Worm (Caenorhabditis elegans) whole organism, L4 larva: Measurements from ENCODE around the gene C33C12.4.
A peak's percentile ranks its signal among the peaks of the same experiment; 100 is the strongest.

Experiments used
- D1046.2 ChIP-seq: fragments of 200-800 bp; sonication (Bioruptor generic); IDR thresholded peaks from 2 replicates; pipeline ENCODE4 v1.3.6; 2022; ENCODE audit warnings: missing genetic modification characterization, missing compliant biosample characterization
- F37D6.2 ChIP-seq: sonication (generic microtip); optimal IDR thresholded peaks from 2 replicates; lab custom pipeline; 2016; ENCODE audit warnings: mild to moderate bottlenecking, missing genetic modification characterization, missing compliant biosample characterization
- F44E2.7 ChIP-seq: fragments of 200-800 bp; sonication (Bioruptor generic); IDR thresholded peaks from 2 replicates; pipeline ENCODE4 v2.1.2; 2022; ENCODE audit warnings: missing genetic modification characterization, missing compliant biosample characterization
- R02D3.7 ChIP-seq: fragments of 150-350 bp; sonication (generic microtip); optimal IDR thresholded peaks from 3 replicates; lab custom pipeline; 2014; ENCODE audit warnings: missing biosample characterization, missing genetic modification characterization
- T26A8.4 ChIP-seq: fragments of 200-800 bp; sonication (Bioruptor generic); IDR thresholded peaks from 2 replicates; pipeline ENCODE4 v1.3.6; 2022; ENCODE audit warnings: missing genetic modification characterization, missing compliant biosample characterization
- Y105C5A.15 ChIP-seq: fragments of 200-800 bp; sonication (Bioruptor generic); IDR thresholded peaks from 2 replicates; pipeline ENCODE4 v1.3.6; 2022; ENCODE audit warnings: missing genetic modification characterization, missing compliant biosample characterization
- ceh-20 ChIP-seq: fragments of 200-800 bp; sonication (Bioruptor generic); IDR thresholded peaks from 2 replicates; pipeline ENCODE4 v1.3.6; 2022; ENCODE audit warnings: missing genetic modification reagents, missing genetic modification characterization, missing compliant biosample characterization
- ceh-32 ChIP-seq: sonication (generic microtip); optimal IDR thresholded peaks from 2 replicates; lab custom pipeline; 2016; ENCODE audit warnings: mild to moderate bottlenecking, missing genetic modification characterization, missing compliant biosample characterization; ENCODE audit not compliant: poor library complexity
- cey-2 ChIP-seq: sonication (generic microtip); optimal IDR thresholded peaks from 3 replicates; lab custom pipeline; 2017; ENCODE audit warnings: missing genetic modification characterization, mild to moderate bottlenecking, missing compliant biosample characterization, antibody characterized with exemption, borderline replicate concordance; ENCODE audit not compliant: insufficient read depth
- ctbp-1 ChIP-seq: fragments of 200-800 bp; sonication (Bioruptor generic); IDR thresholded peaks from 2 replicates; pipeline ENCODE4 v1.3.6; 2022; ENCODE audit warnings: missing genetic modification reagents, missing genetic modification characterization, missing compliant biosample characterization
- daf-12 ChIP-seq: fragments of 150-350 bp; optimal IDR thresholded peaks from 2 replicates; lab custom pipeline; 2014; ENCODE audit warnings: missing biosample characterization, missing genetic modification reagents, missing genetic modification characterization
- daf-8 ChIP-seq: fragments of 200-800 bp; sonication (Bioruptor generic); IDR thresholded peaks from 2 replicates; pipeline ENCODE4 v1.3.6; 2022; ENCODE audit warnings: missing genetic modification characterization, missing compliant biosample characterization
- dmd-6 ChIP-seq: fragments of 200-800 bp; sonication (Bioruptor generic); IDR thresholded peaks from 2 replicates; pipeline ENCODE4 v1.3.6; 2022; ENCODE audit warnings: missing genetic modification reagents, missing genetic modification characterization, missing compliant biosample characterization
- dve-1 ChIP-seq: sonication (generic microtip); optimal IDR thresholded peaks from 2 replicates; lab custom pipeline; 2017; ENCODE audit warnings: antibody characterized with exemption, mild to moderate bottlenecking, missing genetic modification characterization, missing compliant biosample characterization; ENCODE audit not compliant: insufficient read depth
- egl-27 ChIP-seq: sonication (generic microtip); optimal IDR thresholded peaks from 3 replicates; lab custom pipeline; 2017; ENCODE audit warnings: missing biosample characterization, missing genetic modification reagents, missing genetic modification characterization
- egl-43 ChIP-seq: fragments of 200-800 bp; sonication (Bioruptor generic); IDR thresholded peaks from 2 replicates; pipeline ENCODE4 v1.3.6; 2022; ENCODE audit warnings: missing genetic modification reagents, missing genetic modification characterization, missing compliant biosample characterization
- fkh-10 ChIP-seq: fragments of 150-350 bp; optimal IDR thresholded peaks from 2 replicates; lab custom pipeline; 2014; ENCODE audit warnings: missing biosample characterization, missing genetic modification reagents, missing genetic modification characterization
- hlh-30 ChIP-seq: sonication (generic microtip); optimal IDR thresholded peaks from 2 replicates; lab custom pipeline; 2017; ENCODE audit warnings: antibody characterized with exemption, mild to moderate bottlenecking, missing genetic modification characterization, missing compliant biosample characterization; ENCODE audit not compliant: insufficient read depth
- jun-1 ChIP-seq: fragments of 150-350 bp; optimal IDR thresholded peaks from 2 replicates; lab custom pipeline; 2014; ENCODE audit warnings: missing biosample characterization, missing genetic modification reagents, missing genetic modification characterization
- lim-7 ChIP-seq: fragments of 200-800 bp; sonication (Bioruptor generic); IDR thresholded peaks from 2 replicates; pipeline ENCODE4 v1.3.6; 2022; ENCODE audit warnings: missing genetic modification characterization, missing compliant biosample characterization
- lin-29 ChIP-seq: fragments of 200-800 bp; sonication (Bioruptor generic); IDR thresholded peaks from 2 replicates; pipeline ENCODE4 v1.3.6; 2022; ENCODE audit warnings: missing genetic modification reagents, missing genetic modification characterization, missing compliant biosample characterization
- lin-39 ChIP-seq: fragments of 150-350 bp; optimal IDR thresholded peaks from 2 replicates; lab custom pipeline; 2014; ENCODE audit warnings: missing biosample characterization, missing genetic modification reagents, missing genetic modification characterization
- lir-3 ChIP-seq: sonication (generic microtip); optimal IDR thresholded peaks from 2 replicates; lab custom pipeline; 2016; ENCODE audit warnings: mild to moderate bottlenecking, missing genetic modification characterization, missing compliant biosample characterization
- madf-9 ChIP-seq: fragments of 200-800 bp; sonication (Bioruptor generic); conservative IDR thresholded peaks from 2 replicates; pipeline ENCODE4 v1.3.6; 2022; ENCODE audit warnings: missing genetic modification reagents, missing genetic modification characterization, missing compliant biosample characterization
- mep-1 ChIP-seq: fragments of 150-350 bp; sonication (generic microtip); optimal IDR thresholded peaks from 3 replicates; lab custom pipeline; 2014; ENCODE audit warnings: missing biosample characterization, missing genetic modification characterization
- mes-2 ChIP-seq: sonication (generic microtip); optimal IDR thresholded peaks from 2 replicates; lab custom pipeline; 2016; ENCODE audit warnings: missing genotype, mild to moderate bottlenecking, missing genetic modification characterization, missing compliant biosample characterization; ENCODE audit not compliant: poor library complexity, severe bottlenecking
- nhr-25 ChIP-seq: sonication (generic microtip); optimal IDR thresholded peaks from 2 replicates; lab custom pipeline; 2017; ENCODE audit warnings: missing genetic modification characterization, mild to moderate bottlenecking, missing compliant biosample characterization, antibody characterized with exemption, moderate library complexity, borderline replicate concordance; ENCODE audit not compliant: insufficient read depth
- nhr-28 ChIP-seq: fragments of 150-350 bp; optimal IDR thresholded peaks from 2 replicates; lab custom pipeline; 2014; ENCODE audit warnings: missing biosample characterization, missing genetic modification characterization
- pha-4 ChIP-seq, 2 experiments: fragments of 150-350 bp in 1 of 2; fragments of 200-800 bp in 1 of 2; sonication (Bioruptor generic) in 1 of 2; IDR thresholded peaks in 1 of 2; optimal IDR thresholded peaks in 1 of 2; 2 replicates each; pipeline versions ENCODE4 v1.3.6 to Lab custom; 2014 to 2022; ENCODE audit warnings: missing genetic modification characterization in 2 of 2, missing genetic modification reagents in 2 of 2, missing biosample characterization in 1 of 2, missing compliant biosample characterization in 1 of 2
- php-3 ChIP-seq: fragments of 200-800 bp; sonication (Bioruptor generic); IDR thresholded peaks from 2 replicates; pipeline ENCODE4 v1.3.6; 2022; ENCODE audit warnings: missing genetic modification reagents, missing genetic modification characterization, missing compliant biosample characterization
- pqm-1 ChIP-seq: sonication (generic microtip); optimal IDR thresholded peaks from 2 replicates; lab custom pipeline; 2017; ENCODE audit warnings: missing biosample characterization, missing genetic modification characterization
- saeg-2 ChIP-seq: fragments of 200-800 bp; sonication (Bioruptor generic); IDR thresholded peaks from 2 replicates; pipeline ENCODE4 v1.3.6; 2022; ENCODE audit warnings: missing genetic modification reagents, missing genetic modification characterization, missing compliant biosample characterization
- sdz-12 ChIP-seq: fragments of 200-800 bp; sonication (Bioruptor generic); optimal IDR thresholded peaks from 2 replicates; lab custom pipeline; 2018; ENCODE audit warnings: mild to moderate bottlenecking, missing genetic modification characterization, missing compliant biosample characterization
- skn-1 ChIP-seq: fragments of 150-350 bp; optimal IDR thresholded peaks from 2 replicates; lab custom pipeline; 2014; ENCODE audit warnings: missing biosample characterization, missing genetic modification characterization
- spr-1 ChIP-seq: sonication (generic microtip); optimal IDR thresholded peaks from 2 replicates; lab custom pipeline; 2016; ENCODE audit warnings: mild to moderate bottlenecking, missing genetic modification characterization, missing compliant biosample characterization
- spr-3 ChIP-seq: fragments of 200-800 bp; sonication (Bioruptor generic); optimal IDR thresholded peaks from 2 replicates; lab custom pipeline; 2018; ENCODE audit warnings: mild to moderate bottlenecking, missing genetic modification characterization, missing compliant biosample characterization
- tra-1 ChIP-seq: fragments of 200-800 bp; sonication (Bioruptor generic); IDR thresholded peaks from 2 replicates; pipeline ENCODE4 v1.3.6; 2022; ENCODE audit warnings: missing genetic modification reagents, missing genetic modification characterization, missing compliant biosample characterization
- vab-7 ChIP-seq: fragments of 200-800 bp; sonication (Bioruptor generic); IDR thresholded peaks from 2 replicates; pipeline ENCODE4 v1.3.6; 2022; ENCODE audit warnings: missing genetic modification reagents, missing genetic modification characterization, missing compliant biosample characterization
- zag-1 ChIP-seq: fragments of 150-350 bp; optimal IDR thresholded peaks from 2 replicates; lab custom pipeline; 2014; ENCODE audit warnings: missing biosample characterization, missing genetic modification characterization
- zip-2 ChIP-seq: fragments of 150-350 bp; optimal IDR thresholded peaks from 2 replicates; lab custom pipeline; 2014; ENCODE audit warnings: missing biosample characterization, missing genetic modification characterization

C33C12.4 gene

ce11 chrII:2137235-2137634 is 29.0 kb downstream of the C33C12.4 start, which contains the start of gene C40A11.4:
Gene C40A11.4, plus strand, starts transcription at chrII:2137422.
- TF ChIP-seq nhr-28: no peak
- no peak for TF ChIP-seq nhr-25 (tag; lab: Kevin White, UChicago)
- no peak for TF ChIP-seq mep-1 (tag; lab: Kevin White, UChicago)
- TF ChIP-seq D1046.2: no peak
- no peak for TF ChIP-seq spr-3 (GFP tag; lab: Kevin White, UChicago)
- TF ChIP-seq F44E2.7 (GFP tag; lab: Robert Waterston, UW): no peak
- TF ChIP-seq saeg-2: no peak
- no peak for TF ChIP-seq R02D3.7 (tag; lab: Kevin White, UChicago)
- no peak for TF ChIP-seq ceh-32
- TF ChIP-seq F37D6.2 (tag; lab: Kevin White, UChicago): no peak
- no peak for TF ChIP-seq lir-3 (tag; lab: Kevin White, UChicago)
- no peak for TF ChIP-seq pha-4 (GFP tag; IDR thresholded peaks at IDR 0.05; lab: Robert Waterston, UW)
- no peak for TF ChIP-seq pha-4 (tag; optimal IDR thresholded peaks at IDR 0.05; lab: Kevin White, UChicago)
- TF ChIP-seq skn-1 (tag; lab: Kevin White, UChicago): no peak
- TF ChIP-seq lim-7 (GFP tag; lab: Robert Waterston, UW): no peak
- TF ChIP-seq lin-39: no peak
- TF ChIP-seq vab-7 (GFP tag; lab: Robert Waterston, UW): no peak
- TF ChIP-seq Y105C5A.15: no peak
- TF ChIP-seq T26A8.4 (GFP tag; lab: Robert Waterston, UW): no peak

- TF ChIP-seq spr-1: no peak
- TF ChIP-seq R02D3.7 (tag; lab: Kevin White, UChicago): no peak
- TF ChIP-seq nhr-28: no peak
- TF ChIP-seq daf-12 (tag; lab: Kevin White, UChicago): no peak
- no peak for TF ChIP-seq hlh-30 (tag; lab: Kevin White, UChicago)
- TF ChIP-seq fkh-10 (GFP tag; lab: Kevin White, UChicago): no peak
- TF ChIP-seq jun-1: no peak
- no peak for TF ChIP-seq madf-9
- TF ChIP-seq sdz-12 (GFP tag; lab: Kevin White, UChicago): no peak
- no peak for TF ChIP-seq mes-2 (tag; lab: Kevin White, UChicago)
- no peak for TF ChIP-seq ctbp-1 (GFP tag; lab: Robert Waterston, UW)
- no peak for TF ChIP-seq egl-43 (GFP tag; lab: Robert Waterston, UW)
- no peak for TF ChIP-seq zip-2 (tag; lab: Kevin White, UChicago)
These were observed 30.7 kb downstream of the C33C12.4 start, which contains the start of gene hpo-7 for ce11 chrII:2135604-2136003. Gene hpo-7, minus strand, starts transcription at chrII:2135704.

- TF ChIP-seq lin-29 (GFP tag; lab: Robert Waterston, UW): no peak
- no peak for TF ChIP-seq egl-27 (tag; lab: Kevin White, UChicago)
- no peak for TF ChIP-seq dve-1 (tag; lab: Kevin White, UChicago)
- no peak for TF ChIP-seq fkh-10 (GFP tag; lab: Kevin White, UChicago)
- TF ChIP-seq zag-1 (tag; lab: Kevin White, UChicago): no peak
- no peak for TF ChIP-seq cey-2
These were observed 35.5 kb downstream of the C33C12.4 start, which contains the start of gene sdz-28 for ce11 chrII:2130770-2131169. Gene sdz-28, plus strand, starts transcription at chrII:2131070.

- TF ChIP-seq php-3 (0 out of 2 replicates have a peak, but pooled peaks have one; percentile 29), tra-1 (GFP tag; lab: Robert Waterston, UW) (no peak), F44E2.7 (GFP tag; lab: Robert Waterston, UW) (no peak), D1046.2 (no peak), ceh-20 (GFP tag; lab: Robert Waterston, UW) (no peak), daf-8 (GFP tag; lab: Robert Waterston, UW) (no peak), dmd-6 (GFP tag; lab: Robert Waterston, UW) (peak; percentile 22; the same call in 1 of the 2 replicates), pqm-1 (tag; lab: Kevin White, UChicago) (peak; percentile 64)
- TF ChIP-seq, all 104 proteins: peak for 3
These were observed 43.5 kb downstream of the C33C12.4 start for ce11 chrII:2122762-2123161.
